Worm (Caenorhabditis elegans) whole organism, L2 larva: ENCODE data around the gene M176.10.

Source experiments
- C34F6.9 ChIP-seq: fragments of 150-350 bp; optimal IDR thresholded peaks from 2 replicates; lab custom pipeline; 2014; ENCODE audit warnings: missing biosample characterization, missing genetic modification characterization
- R02D3.7 ChIP-seq: fragments of 150-350 bp; optimal IDR thresholded peaks from 2 replicates; lab custom pipeline; 2014; ENCODE audit warnings: missing biosample characterization, missing genetic modification characterization
- Y55F3AM.14 ChIP-seq: fragments of 200-800 bp; sonication (Bioruptor generic); optimal IDR thresholded peaks from 2 replicates; lab custom pipeline; 2018; ENCODE audit warnings: mild to moderate bottlenecking, missing genetic modification characterization, missing compliant biosample characterization
- alr-1 ChIP-seq: fragments of 150-350 bp; optimal IDR thresholded peaks from 2 replicates; lab custom pipeline; 2014; ENCODE audit warnings: missing biosample characterization, missing genetic modification characterization
- aly-2 ChIP-seq: fragments of 150-350 bp; optimal IDR thresholded peaks from 2 replicates; lab custom pipeline; 2014; ENCODE audit warnings: missing biosample characterization, missing genetic modification characterization
- ama-1 ChIP-seq: fragments of 150-350 bp; optimal IDR thresholded peaks from 2 replicates; lab custom pipeline; 2018; ENCODE audit warnings: inconsistent platforms
- blmp-1 ChIP-seq: sonication (generic microtip); optimal IDR thresholded peaks from 2 replicates; lab custom pipeline; 2017; ENCODE audit warnings: missing genetic modification characterization, mild to moderate bottlenecking, missing compliant biosample characterization, antibody characterized with exemption, moderate library complexity; ENCODE audit not compliant: insufficient read depth
- ceh-16 ChIP-seq: fragments of 150-350 bp; optimal IDR thresholded peaks from 2 replicates; lab custom pipeline; 2014; ENCODE audit warnings: missing biosample characterization, missing genetic modification characterization
- ceh-82 ChIP-seq: fragments of 150-350 bp; optimal IDR thresholded peaks from 2 replicates; lab custom pipeline; 2014; ENCODE audit warnings: missing biosample characterization, missing genetic modification characterization
- crh-2 ChIP-seq: sonication (generic microtip); optimal IDR thresholded peaks from 2 replicates; lab custom pipeline; 2017; ENCODE audit warnings: missing biosample characterization, missing genetic modification characterization
- dmd-4 ChIP-seq: sonication (generic microtip); optimal IDR thresholded peaks from 2 replicates; lab custom pipeline; 2017; ENCODE audit warnings: missing biosample characterization, missing genetic modification characterization
- egl-27 ChIP-seq: sonication (generic microtip); optimal IDR thresholded peaks from 3 replicates; lab custom pipeline; 2017; ENCODE audit warnings: missing biosample characterization, missing genetic modification reagents, missing genetic modification characterization
- elt-1 ChIP-seq: fragments of 150-350 bp; optimal IDR thresholded peaks from 2 replicates; lab custom pipeline; 2014; ENCODE audit warnings: missing biosample characterization, missing genetic modification characterization
- elt-3 ChIP-seq: sonication (generic microtip); optimal IDR thresholded peaks from 2 replicates; lab custom pipeline; 2017; ENCODE audit warnings: missing biosample characterization, missing genetic modification characterization
- fos-1 ChIP-seq: fragments of 150-350 bp; optimal IDR thresholded peaks from 2 replicates; lab custom pipeline; 2014; ENCODE audit warnings: missing biosample characterization, missing genetic modification characterization
- lin-11 ChIP-seq: fragments of 150-350 bp; sonication (generic microtip); optimal IDR thresholded peaks from 2 replicates; lab custom pipeline; 2014; ENCODE audit warnings: missing biosample characterization, missing genetic modification characterization, inconsistent platforms, mixed read lengths
- lin-13 ChIP-seq: fragments of 150-350 bp; optimal IDR thresholded peaks from 2 replicates; lab custom pipeline; 2014; ENCODE audit warnings: missing biosample characterization, missing genetic modification reagents, missing genetic modification characterization
- lin-39 ChIP-seq: fragments of 150-350 bp; optimal IDR thresholded peaks from 2 replicates; lab custom pipeline; 2014; ENCODE audit warnings: missing biosample characterization, missing genetic modification reagents, missing genetic modification characterization
- lsy-2 ChIP-seq, 2 experiments: fragments of 150-350 bp in 1 of 2; sonication (generic microtip) in 1 of 2; optimal IDR thresholded peaks; 2 replicates each; lab custom pipeline; 2014 to 2017; ENCODE audit warnings: missing biosample characterization in 2 of 2, missing genetic modification characterization in 2 of 2
- mab-5 ChIP-seq: fragments of 150-350 bp; optimal IDR thresholded peaks from 2 replicates; lab custom pipeline; 2014; ENCODE audit warnings: missing biosample characterization, missing genetic modification characterization
- mbf-1 ChIP-seq: sonication (generic microtip); optimal IDR thresholded peaks from 2 replicates; lab custom pipeline; 2017; ENCODE audit warnings: missing biosample characterization, missing genetic modification characterization
- mdl-1 ChIP-seq, 2 experiments: fragments of 150-350 bp in 1 of 2; sonication (generic microtip) in 1 of 2; optimal IDR thresholded peaks; 2 replicates each; lab custom pipeline; 2017; ENCODE audit warnings: missing biosample characterization in 2 of 2, missing genetic modification characterization in 2 of 2
- nhr-10 ChIP-seq: sonication (generic microtip); optimal IDR thresholded peaks from 2 replicates; lab custom pipeline; 2017; ENCODE audit warnings: missing biosample characterization, missing genetic modification characterization
- nhr-129 ChIP-seq: fragments of 150-350 bp; optimal IDR thresholded peaks from 2 replicates; lab custom pipeline; 2014; ENCODE audit warnings: missing biosample characterization, missing genetic modification characterization
- nhr-23 ChIP-seq: fragments of 150-350 bp; optimal IDR thresholded peaks from 2 replicates; lab custom pipeline; 2014; ENCODE audit warnings: missing biosample characterization, missing genetic modification reagents, missing genetic modification characterization
- nhr-237 ChIP-seq: fragments of 150-350 bp; optimal IDR thresholded peaks from 2 replicates; lab custom pipeline; 2014; ENCODE audit warnings: missing biosample characterization, missing genetic modification characterization
- nhr-25 ChIP-seq: fragments of 150-350 bp; sonication (generic microtip); optimal IDR thresholded peaks from 3 replicates; lab custom pipeline; 2014; ENCODE audit warnings: missing biosample characterization, missing genetic modification characterization
- nhr-6 ChIP-seq: fragments of 150-350 bp; optimal IDR thresholded peaks from 2 replicates; lab custom pipeline; 2014; ENCODE audit warnings: missing biosample characterization, missing genetic modification characterization
- nhr-77 ChIP-seq: fragments of 150-350 bp; optimal IDR thresholded peaks from 2 replicates; lab custom pipeline; 2014; ENCODE audit warnings: missing biosample characterization, missing genetic modification characterization
- sem-4 ChIP-seq: fragments of 150-350 bp; optimal IDR thresholded peaks from 2 replicates; lab custom pipeline; 2014; ENCODE audit warnings: missing biosample characterization, missing genetic modification reagents, missing genetic modification characterization
- skn-1 ChIP-seq: sonication (generic microtip); optimal IDR thresholded peaks from 2 replicates; lab custom pipeline; 2017; ENCODE audit warnings: missing biosample characterization, missing genetic modification characterization
- sma-3 ChIP-seq: sonication (generic microtip); optimal IDR thresholded peaks from 2 replicates; lab custom pipeline; 2016; ENCODE audit warnings: missing genetic modification reagents, missing genetic modification characterization, missing compliant biosample characterization
- snpc-4 ChIP-seq: fragments of 150-350 bp; optimal IDR thresholded peaks from 2 replicates; lab custom pipeline; 2014; ENCODE audit warnings: missing biosample characterization, missing genetic modification characterization
- unc-39 ChIP-seq: fragments of 150-350 bp; optimal IDR thresholded peaks from 2 replicates; lab custom pipeline; 2014; ENCODE audit warnings: missing biosample characterization, missing genetic modification characterization
- unc-55 ChIP-seq: fragments of 150-350 bp; sonication (generic microtip); optimal IDR thresholded peaks from 3 replicates; lab custom pipeline; 2014; ENCODE audit warnings: missing biosample characterization, missing genetic modification reagents, missing genetic modification characterization
- zag-1 ChIP-seq: fragments of 150-350 bp; optimal IDR thresholded peaks from 2 replicates; lab custom pipeline; 2014; ENCODE audit warnings: missing biosample characterization, missing genetic modification characterization
- ztf-1 ChIP-seq: fragments of 200-800 bp; sonication (Bioruptor generic); conservative IDR thresholded peaks from 2 replicates; pipeline ENCODE4 v1.3.6; 2022; ENCODE audit warnings: missing genetic modification characterization, missing compliant biosample characterization
- ztf-11 ChIP-seq: sonication (generic microtip); optimal IDR thresholded peaks from 2 replicates; lab custom pipeline; 2017; ENCODE audit warnings: missing biosample characterization, missing genetic modification characterization
- ztf-4 ChIP-seq: fragments of 150-350 bp; optimal IDR thresholded peaks from 2 replicates; lab custom pipeline; 2014; ENCODE audit warnings: missing biosample characterization, missing genetic modification characterization

M176.10 gene

DNA sequence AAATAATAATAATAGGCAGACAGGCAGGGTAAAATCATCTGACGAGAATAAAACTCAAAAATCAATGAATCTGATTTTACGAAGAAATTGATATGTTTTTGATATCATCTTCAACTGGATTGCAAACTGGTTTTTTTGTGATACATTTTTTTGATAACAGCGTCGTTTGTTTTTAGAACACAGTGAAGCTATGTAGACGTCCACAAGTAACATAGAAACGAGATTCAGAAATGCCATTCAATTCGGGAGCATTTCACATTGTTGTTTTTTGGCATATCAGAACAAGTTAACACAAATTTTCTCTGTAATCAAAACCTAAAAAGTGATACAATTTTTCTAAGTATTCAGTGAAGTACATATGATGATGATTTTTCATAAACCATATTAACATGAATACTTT, 12.3 kb upstream of the M176.10 start, which contains the start of gene chil-13:
chil-13 (minus strand) TSS at position 101 of the 400 bp plus-strand sequence.
- TF ChIP-seq nhr-10 (tag; lab: Kevin White, UChicago) (no peak), C34F6.9 (tag; lab: Kevin White, UChicago) (no peak), ztf-4 (tag; lab: Kevin White, UChicago) (no peak), lin-13 (GFP tag; lab: Kevin White, UChicago) (no peak), snpc-4 (no peak), nhr-6 (tag; lab: Kevin White, UChicago) (no peak), elt-3 (no peak), nhr-25 (tag; lab: Kevin White, UChicago) (no peak), nhr-129 (tag; lab: Kevin White, UChicago) (no peak), lin-39 (tag; lab: Kevin White, UChicago) (no peak), lin-11 (tag; lab: Kevin White, UChicago) (no peak), alr-1 (tag; lab: Kevin White, UChicago) (no peak), fos-1 (tag; lab: Kevin White, UChicago) (no peak), nhr-237 (no peak), sma-3 (GFP tag; lab: Kevin White, UChicago) (no peak), mab-5 (no peak), lsy-2 (tag; optimal IDR thresholded peaks at IDR 0.05; lab: Kevin White, UChicago) (no peak), crh-2 (tag; lab: Kevin White, UChicago) (no peak)

DNA sequence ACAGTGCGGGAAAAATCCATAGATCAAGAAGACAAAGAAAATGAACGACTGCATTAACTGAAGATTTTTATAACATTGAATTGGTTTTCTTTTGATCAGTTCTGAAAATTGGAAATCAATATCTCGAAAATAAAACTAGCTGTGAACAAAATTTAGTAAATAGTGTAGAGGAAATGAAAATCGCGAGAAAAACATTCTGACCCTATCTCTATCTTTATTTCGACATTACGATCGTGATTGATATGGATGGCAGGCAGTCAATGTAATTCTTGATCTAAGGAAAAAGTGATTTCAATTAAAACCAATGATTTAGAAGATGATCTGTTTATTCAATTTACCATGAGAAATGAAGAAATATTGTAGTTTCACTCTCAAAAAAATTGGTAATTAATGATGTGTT, 10.0 kb upstream of the M176.10 start, which contains the start of gene kin-16:
kin-16 (minus strand) TSS at position 101 of the 400 bp plus-strand sequence.
- TF ChIP-seq nhr-77 (no peak), dmd-4 (tag; lab: Kevin White, UChicago) (no peak), mdl-1 (tag; optimal IDR thresholded peaks at IDR 0.05; lab: Kevin White, UChicago) (no peak), blmp-1 (tag; lab: Kevin White, UChicago) (no peak), alr-1 (tag; lab: Kevin White, UChicago) (no peak), ceh-82 (tag; lab: Kevin White, UChicago) (no peak), zag-1 (tag; lab: Kevin White, UChicago) (no peak), lin-13 (GFP tag; lab: Kevin White, UChicago) (no peak), snpc-4 (no peak), elt-1 (tag; lab: Kevin White, UChicago) (no peak), aly-2 (tag; lab: Kevin White, UChicago) (no peak), lin-11 (tag; lab: Kevin White, UChicago) (no peak), R02D3.7 (tag; lab: Kevin White, UChicago) (no peak), unc-39 (no peak), unc-55 (GFP tag; lab: Kevin White, UChicago) (no peak), nhr-23 (tag; lab: Kevin White, UChicago) (no peak)
- TF ChIP-seq, all 48 proteins: peak for 0

DNA sequence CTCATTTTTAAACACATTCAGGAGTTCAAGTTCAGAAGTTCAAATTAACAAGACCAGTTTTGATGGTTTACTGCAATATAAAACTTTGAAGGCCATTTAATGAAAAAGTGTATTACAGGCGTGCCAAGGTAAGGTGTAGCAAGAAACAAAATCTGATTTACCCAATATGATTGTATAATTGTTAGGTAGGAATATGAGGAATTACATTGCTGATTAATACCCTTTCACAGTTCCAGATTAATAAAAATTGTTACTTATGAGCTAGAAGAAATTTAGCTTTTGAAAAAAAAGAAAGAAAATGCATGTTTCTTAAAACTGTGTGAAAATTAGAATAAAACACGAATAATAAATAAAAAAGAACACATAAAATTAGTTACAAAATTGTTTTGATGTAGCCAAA, 7.6 kb upstream of the M176.10 start, which contains the start of gene kin-15:
kin-15 (minus strand) TSS at position 101 of the 400 bp plus-strand sequence.
- TF ChIP-seq nhr-77 (no peak), ama-1 (no peak), elt-3 (no peak), skn-1 (no peak), nhr-25 (tag; lab: Kevin White, UChicago) (peak; percentile 26)

DNA sequence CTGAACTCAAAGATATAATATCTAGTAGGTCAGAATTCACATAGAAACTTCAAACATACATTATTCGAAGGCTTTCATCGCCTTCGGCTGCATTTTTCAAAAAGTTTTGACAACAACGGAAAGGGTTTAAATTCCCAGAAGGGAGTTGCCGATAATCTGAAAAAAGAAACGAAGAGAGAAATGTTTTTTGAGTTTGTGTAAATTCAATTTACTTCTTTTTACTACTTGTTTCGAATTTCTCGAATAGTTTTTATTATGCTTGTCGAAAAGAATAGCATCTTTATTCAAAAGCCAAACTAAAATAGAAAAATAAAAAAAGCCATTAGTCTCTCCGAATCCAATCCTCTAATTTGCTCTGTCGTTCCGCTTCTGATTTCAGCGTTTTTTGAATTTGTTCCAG, 5.1 kb upstream of the M176.10 start:
- no peak for TF ChIP-seq ztf-1 (GFP tag; lab: Robert Waterston, UW)
- TF ChIP-seq elt-1 (tag; lab: Kevin White, UChicago) = no peak
- no peak for TF ChIP-seq mdl-1 (tag; optimal IDR thresholded peaks at IDR 0.05; lab: Kevin White, UChicago)
- TF ChIP-seq ceh-16 (tag; lab: Kevin White, UChicago) = no peak
- no peak for TF ChIP-seq nhr-25 (tag; lab: Kevin White, UChicago)
- no peak for TF ChIP-seq dmd-4 (tag; lab: Kevin White, UChicago)
- no peak for TF ChIP-seq mbf-1 (tag; lab: Kevin White, UChicago)
- no peak for TF ChIP-seq Y55F3AM.14 (GFP tag; lab: Kevin White, UChicago)
- TF ChIP-seq sem-4 (tag; lab: Kevin White, UChicago) = no peak
- TF ChIP-seq egl-27 (tag; lab: Kevin White, UChicago) = no peak
- TF ChIP-seq ztf-11 (tag; lab: Kevin White, UChicago) = no peak
- TF ChIP-seq elt-3 = no peak
- TF ChIP-seq, all 48 proteins: peak for 0
